Worm (Caenorhabditis elegans) whole organism, midembryonic: ENCODE results near the gene wrt-6.

Experiments
- T22C8.4 ChIP-seq: fragments of 200-800 bp; sonication (Bioruptor generic); IDR thresholded peaks from 2 replicates; pipeline ENCODE4 v1.3.6; 2022; ENCODE audit warnings: missing genetic modification characterization, missing compliant biosample characterization
- cog-1 ChIP-seq: sonication (generic microtip); optimal IDR thresholded peaks from 2 replicates; lab custom pipeline; 2016; ENCODE audit warnings: missing genetic modification characterization, missing compliant biosample characterization
- flt-1 ChIP-seq: fragments of 200-800 bp; sonication (Bioruptor generic); IDR thresholded peaks from 2 replicates; pipeline ENCODE4 v1.3.6; 2022; ENCODE audit warnings: missing genetic modification characterization, missing compliant biosample characterization
- klf-2 ChIP-seq: fragments of 200-800 bp; sonication (Bioruptor generic); conservative IDR thresholded peaks from 2 replicates; pipeline ENCODE4 v1.3.6; 2022; ENCODE audit warnings: missing genetic modification reagents, missing genetic modification characterization, missing compliant biosample characterization
- med-1 ChIP-seq: sonication (generic microtip); optimal IDR thresholded peaks from 2 replicates; lab custom pipeline; 2017; ENCODE audit warnings: missing genetic modification characterization, mild to moderate bottlenecking, missing compliant biosample characterization, antibody characterized with exemption, missing genetic modification reagents; ENCODE audit not compliant: insufficient read depth
- ref-1 ChIP-seq: fragments of 200-800 bp; sonication (Bioruptor generic); conservative IDR thresholded peaks from 2 replicates; pipeline ENCODE4 v1.3.6; 2022; ENCODE audit warnings: missing genetic modification reagents, missing genetic modification characterization, missing compliant biosample characterization
- tab-1 ChIP-seq: fragments of 200-800 bp; sonication (Bioruptor generic); IDR thresholded peaks from 2 replicates; pipeline ENCODE4 v1.3.6; 2022; ENCODE audit warnings: missing genetic modification characterization, missing compliant biosample characterization
- ztf-23 ChIP-seq: fragments of 200-800 bp; sonication (Bioruptor generic); IDR thresholded peaks from 2 replicates; pipeline ENCODE4 v1.3.6; 2022; ENCODE audit warnings: missing genetic modification reagents, missing genetic modification characterization, missing compliant biosample characterization
- ztf-29 ChIP-seq: fragments of 200-800 bp; sonication (Bioruptor generic); IDR thresholded peaks from 2 replicates; pipeline ENCODE4 v1.3.6; 2022; ENCODE audit warnings: missing genetic modification reagents, missing genetic modification characterization, missing compliant biosample characterization

The wrt-6 gene

DNA sequence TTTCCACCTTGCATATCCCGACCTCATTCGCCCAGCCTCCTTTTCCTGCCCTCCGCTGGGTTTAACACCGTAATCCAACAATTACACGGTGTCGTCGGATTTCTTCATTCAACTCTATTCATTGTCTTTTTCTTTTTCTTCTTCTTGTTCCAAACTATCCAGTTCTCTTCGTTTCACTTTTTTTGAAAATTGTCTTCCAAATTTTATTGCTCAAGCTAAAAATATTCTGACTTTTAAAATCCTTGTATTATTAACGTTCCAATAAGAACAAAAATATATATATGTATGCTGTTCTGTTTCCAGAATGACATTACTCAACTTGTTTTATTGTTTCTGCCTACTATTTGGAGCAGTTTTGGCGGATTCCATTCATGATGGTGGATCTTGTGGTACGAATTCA is at the start of gene wrt-6:
TSS of gene wrt-6 (plus strand) at position 301 of the 400 bp plus-strand sequence.
- TF ChIP-seq med-1 (GFP tag; lab: Kevin White, UChicago), result no peak

DNA sequence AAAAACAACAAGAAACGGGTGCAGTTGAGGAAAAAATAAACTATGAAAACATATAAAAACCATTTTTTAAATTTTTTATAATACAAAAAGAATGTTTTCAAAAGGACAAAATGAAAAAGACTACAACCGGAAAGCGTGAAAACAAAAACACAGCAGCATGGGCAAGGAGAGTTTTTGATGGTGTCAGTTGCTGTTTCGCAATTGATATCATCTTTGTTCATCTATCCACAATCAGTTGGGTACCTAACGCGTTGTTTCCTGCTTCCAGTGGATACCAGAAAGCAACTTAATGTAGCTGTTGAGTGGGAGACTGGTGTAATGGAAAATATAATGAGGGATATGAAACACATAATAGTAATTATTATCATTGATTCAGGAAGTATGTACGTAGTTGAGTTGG is 40.2 kb upstream of the wrt-6 start:
- TF ChIP-seq ztf-23 (GFP tag; lab: Robert Waterston, UW) (no peak), ztf-29 (no peak), ref-1 (no peak), T22C8.4 (GFP tag; lab: Robert Waterston, UW) (no peak), flt-1 (no peak), med-1 (GFP tag; lab: Kevin White, UChicago) (no peak), tab-1 (GFP tag; lab: Robert Waterston, UW) (no peak), klf-2 (GFP tag; lab: Robert Waterston, UW) (no peak), cog-1 (no peak)

- TF ChIP-seq T22C8.4 (GFP tag; lab: Robert Waterston, UW), result no peak
- no peak for TF ChIP-seq ztf-23 (GFP tag; lab: Robert Waterston, UW)
- no peak for TF ChIP-seq tab-1 (GFP tag; lab: Robert Waterston, UW)
- TF ChIP-seq cog-1, result no peak
- TF ChIP-seq flt-1, result no peak
- TF ChIP-seq med-1 (GFP tag; lab: Kevin White, UChicago), result no peak
- TF ChIP-seq ref-1, result no peak
- no peak for TF ChIP-seq klf-2 (GFP tag; lab: Robert Waterston, UW)
- no peak for TF ChIP-seq ztf-29
Observed at ce11 chrX:3440308-3440707, 39.7 kb upstream of the wrt-6 start.

ce11 chrX:3441539-3441938 is 38.5 kb upstream of the wrt-6 start, which contains the start of gene ZK813.3:
TSS of gene ZK813.3 (plus strand) at chrX:3441839.
- no peak for TF ChIP-seq med-1 (GFP tag; lab: Kevin White, UChicago)
- no peak for TF ChIP-seq ztf-29
- TF ChIP-seq tab-1 (GFP tag; lab: Robert Waterston, UW), result no peak

ce11 chrX:3443526-3443925 is 36.5 kb upstream of the wrt-6 start, which contains the start of gene ZK813.2:
TSS of gene ZK813.2 (plus strand) at chrX:3443826.
- TF ChIP-seq klf-2 (GFP tag; lab: Robert Waterston, UW) (no peak), cog-1 (no peak), flt-1 (no peak), med-1 (GFP tag; lab: Kevin White, UChicago) (no peak), T22C8.4 (GFP tag; lab: Robert Waterston, UW) (no peak), ztf-23 (GFP tag; lab: Robert Waterston, UW) (no peak), ref-1 (no peak), tab-1 (GFP tag; lab: Robert Waterston, UW) (no peak), ztf-29 (no peak)

DNA sequence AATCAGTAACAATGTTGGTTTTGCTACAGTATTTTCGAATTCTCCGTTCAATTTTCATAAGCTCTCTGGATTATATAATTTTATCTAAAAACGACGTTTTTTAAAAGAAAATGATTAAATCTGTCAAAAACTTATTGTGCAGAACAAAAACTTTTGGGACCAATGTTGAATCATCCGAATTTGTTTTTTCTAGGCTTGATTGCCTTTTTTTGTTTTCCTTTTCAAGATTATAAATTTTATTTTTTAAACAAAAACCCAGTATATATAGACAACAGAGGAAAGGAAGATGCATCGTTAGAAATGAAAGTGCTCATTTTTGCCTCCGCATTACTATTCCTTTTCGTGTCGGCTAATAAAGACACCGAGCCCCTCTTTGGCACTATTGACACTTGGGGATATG is 35.5 kb upstream of the wrt-6 start, which contains the start of gene ZK813.7:
TSS of gene ZK813.7 (plus strand) at position 301 of the 400 bp plus-strand sequence.
- TF ChIP-seq T22C8.4 (GFP tag; lab: Robert Waterston, UW), result no peak
- no peak for TF ChIP-seq flt-1
- no peak for TF ChIP-seq cog-1
- no peak for TF ChIP-seq ref-1
- TF ChIP-seq klf-2 (GFP tag; lab: Robert Waterston, UW), result no peak
- no peak for TF ChIP-seq ztf-23 (GFP tag; lab: Robert Waterston, UW)
- TF ChIP-seq ztf-29, result no peak
- no peak for TF ChIP-seq tab-1 (GFP tag; lab: Robert Waterston, UW)
- no peak for TF ChIP-seq med-1 (GFP tag; lab: Kevin White, UChicago)

DNA sequence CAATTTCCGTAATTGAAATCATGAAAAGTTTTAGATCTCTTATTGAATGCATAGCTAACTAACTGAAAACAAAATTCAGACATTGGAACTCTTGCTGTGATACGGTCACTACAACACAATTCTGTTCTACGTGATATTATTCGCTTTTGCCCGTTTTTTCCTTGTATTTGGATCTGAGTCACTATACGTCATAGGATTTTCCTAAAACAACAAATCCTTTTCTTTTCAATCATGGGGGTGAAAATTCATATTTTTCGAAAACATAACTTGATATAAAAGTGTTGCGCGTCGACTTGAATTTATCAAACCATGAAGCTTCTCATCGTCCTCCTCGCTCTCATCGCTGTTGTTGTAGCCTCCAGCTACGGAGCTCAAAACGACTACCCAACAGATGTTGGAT is 34.0 kb upstream of the wrt-6 start, which contains the start of gene ZK813.1:
TSS of gene ZK813.1 (plus strand) at position 301 of the 400 bp plus-strand sequence.
- TF ChIP-seq klf-2 (GFP tag; lab: Robert Waterston, UW), result no peak
- TF ChIP-seq ztf-29, result no peak
- no peak for TF ChIP-seq med-1 (GFP tag; lab: Kevin White, UChicago)
- TF ChIP-seq ref-1, result no peak
- TF ChIP-seq flt-1, result no peak
- no peak for TF ChIP-seq T22C8.4 (GFP tag; lab: Robert Waterston, UW)
- no peak for TF ChIP-seq ztf-23 (GFP tag; lab: Robert Waterston, UW)
- TF ChIP-seq tab-1 (GFP tag; lab: Robert Waterston, UW), result no peak
- no peak for TF ChIP-seq cog-1

DNA sequence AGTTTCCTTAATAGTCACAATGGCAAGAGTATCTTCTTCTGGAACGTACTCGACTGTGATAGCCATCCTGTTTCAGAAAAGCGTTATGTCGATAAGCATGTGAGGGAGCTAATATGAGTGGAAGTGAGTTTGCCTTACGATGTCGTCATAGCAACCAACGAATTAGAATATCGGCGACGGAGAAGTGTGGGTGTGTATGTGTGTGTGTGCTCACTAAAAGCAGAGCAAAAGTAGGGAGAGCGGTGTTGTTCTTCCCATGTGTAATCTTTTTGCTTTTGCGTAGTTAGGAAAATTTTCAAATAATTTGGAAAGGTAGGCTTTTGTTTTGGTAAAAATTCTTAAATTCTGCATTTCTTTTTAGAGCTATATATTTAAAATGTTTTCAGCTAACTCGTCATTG is 28.9 kb upstream of the wrt-6 start, which contains the start of gene ZK813.5:
TSS of gene ZK813.5 (minus strand) at position 101 of the 400 bp plus-strand sequence.
- TF ChIP-seq flt-1, result 0 out of 2 replicates have a peak, but pooled peaks have one; percentile 17
- TF ChIP-seq ztf-23 (GFP tag; lab: Robert Waterston, UW), result no peak

- TF ChIP-seq klf-2 (GFP tag; lab: Robert Waterston, UW) (no peak), ztf-29 (no peak), cog-1 (no peak), tab-1 (GFP tag; lab: Robert Waterston, UW) (no peak)
Observed at ce11 chrX:3453870-3454269, 26.2 kb upstream of the wrt-6 start.

- TF ChIP-seq T22C8.4 (GFP tag; lab: Robert Waterston, UW), result no peak
- no peak for TF ChIP-seq ref-1
- no peak for TF ChIP-seq flt-1
- no peak for TF ChIP-seq klf-2 (GFP tag; lab: Robert Waterston, UW)
- no peak for TF ChIP-seq med-1 (GFP tag; lab: Kevin White, UChicago)
- TF ChIP-seq tab-1 (GFP tag; lab: Robert Waterston, UW), result no peak
- no peak for TF ChIP-seq ztf-29
- TF ChIP-seq ztf-23 (GFP tag; lab: Robert Waterston, UW), result no peak
- TF ChIP-seq cog-1, result no peak
Observed at ce11 chrX:3455561-3455960, 24.5 kb upstream of the wrt-6 start.

ce11 chrX:3462086-3462485 is 18.0 kb upstream of the wrt-6 start:
- TF ChIP-seq T22C8.4 (GFP tag; lab: Robert Waterston, UW) (no peak), ref-1 (no peak), cog-1 (no peak), flt-1 (no peak), ztf-29 (no peak), tab-1 (GFP tag; lab: Robert Waterston, UW) (no peak), med-1 (GFP tag; lab: Kevin White, UChicago) (no peak), ztf-23 (GFP tag; lab: Robert Waterston, UW) (no peak), klf-2 (GFP tag; lab: Robert Waterston, UW) (no peak)
